Worm (Caenorhabditis elegans): ENCODE measurements around the gene F21H7.3.

DNA sequence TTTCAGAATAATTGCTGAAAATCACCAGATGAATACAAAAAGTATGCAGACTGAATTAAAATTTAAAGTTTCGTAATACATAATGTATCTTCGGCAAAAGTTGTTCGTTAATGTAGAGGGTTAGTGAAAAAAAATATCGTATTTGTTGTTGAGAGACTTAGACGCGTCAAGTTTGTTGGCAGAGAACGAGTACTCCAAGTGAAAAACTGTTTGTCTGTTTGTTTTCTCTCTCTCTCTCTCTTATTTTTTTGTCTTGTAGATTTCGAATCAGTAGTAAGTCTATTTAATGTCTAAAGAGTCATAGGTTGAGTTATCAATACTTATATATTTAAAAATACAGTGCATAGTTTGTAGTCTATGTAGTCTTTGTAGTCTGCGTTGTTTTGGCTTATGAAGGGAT, 34.5 kb upstream of the F21H7.3 start, which contains the start of the genes fbxa-2 and T13F3.8:
- TF ChIP-seq nhr-77 (tag; optimal IDR thresholded peaks at IDR 0.05) = no peak
- no peak for TF ChIP-seq ztf-1 (GFP tag; conservative IDR thresholded peaks at IDR 0.05)
